Fruit fly (Drosophila melanogaster) whole organism, embryonic: ENCODE results near the gene Mon1.

Source experiments
- Aef1 ChIP-seq: fragments of 200-800 bp; sonication (Bioruptor generic); IDR thresholded peaks from 3 replicates; pipeline ENCODE4 v1.3.6; 2022; ENCODE audit warnings: missing biosample characterization, missing genetic modification characterization
- BtbVII ChIP-seq: fragments of 200-800 bp; sonication (Bioruptor generic); optimal IDR thresholded peaks from 3 replicates; lab custom pipeline; 2017; ENCODE audit warnings: missing biosample characterization, mild to moderate bottlenecking, missing genetic modification characterization
- CG10462 ChIP-seq: fragments of 200-800 bp; sonication (Bioruptor generic); optimal IDR thresholded peaks from 2 replicates; lab custom pipeline; 2016; ENCODE audit warnings: missing biosample characterization, missing genetic modification characterization
- CG11093 ChIP-seq: fragments of 200-800 bp; sonication (Bioruptor generic); IDR thresholded peaks from 3 replicates; pipeline ENCODE4 v1.3.6; 2022; ENCODE audit warnings: missing biosample characterization, missing genetic modification characterization
- CG11456 ChIP-seq: fragments of 200-800 bp; sonication (Bioruptor generic); IDR thresholded peaks from 3 replicates; pipeline ENCODE4 v1.3.6; 2022; ENCODE audit warnings: missing biosample characterization, missing genetic modification characterization
- CG12155 ChIP-seq: fragments of 200-800 bp; sonication (Bioruptor generic); optimal IDR thresholded peaks from 3 replicates; lab custom pipeline; 2016; ENCODE audit warnings: missing biosample characterization, missing genetic modification characterization
- CG12219 ChIP-seq: fragments of 200-800 bp; sonication (Bioruptor generic); optimal IDR thresholded peaks from 3 replicates; lab custom pipeline; 2018; ENCODE audit warnings: missing biosample characterization, mild to moderate bottlenecking, missing genetic modification characterization
- CG12769 ChIP-seq: fragments of 200-800 bp; sonication (Bioruptor generic); optimal IDR thresholded peaks from 2 replicates; lab custom pipeline; 2019; ENCODE audit warnings: missing biosample characterization, mild to moderate bottlenecking, missing genetic modification characterization, moderate library complexity
- CG14965 ChIP-seq: fragments of 200-800 bp; sonication (Bioruptor generic); optimal IDR thresholded peaks from 2 replicates; lab custom pipeline; 2016; ENCODE audit warnings: missing biosample characterization, missing genetic modification characterization, borderline replicate concordance
- CG1602 ChIP-seq: fragments of 200-800 bp; sonication (Bioruptor generic); optimal IDR thresholded peaks from 3 replicates; lab custom pipeline; 2016; ENCODE audit warnings: missing biosample characterization, missing genetic modification characterization
- CG16863 ChIP-seq: fragments of 200-800 bp; sonication (Bioruptor generic); optimal IDR thresholded peaks from 3 replicates; lab custom pipeline; 2016; ENCODE audit warnings: missing biosample characterization, missing genetic modification characterization
- CG17328 ChIP-seq: fragments of 200-800 bp; sonication (Bioruptor generic); IDR thresholded peaks from 2 replicates; pipeline ENCODE4 v1.3.6; 2022; ENCODE audit warnings: missing biosample characterization, missing genetic modification characterization
- CG17829 ChIP-seq: fragments of 200-800 bp; optimal IDR thresholded peaks from 2 replicates; lab custom pipeline; 2019; ENCODE audit warnings: missing biosample characterization, mild to moderate bottlenecking, missing genetic modification characterization, moderate library complexity
- CG18599 ChIP-seq: fragments of 200-800 bp; sonication (Bioruptor generic); optimal IDR thresholded peaks from 3 replicates; lab custom pipeline; 2017; ENCODE audit warnings: missing biosample characterization, missing genetic modification characterization, mild to moderate bottlenecking, moderate library complexity, missing genetic modification reagents
- CG2129 ChIP-seq: fragments of 200-800 bp; sonication (Bioruptor generic); IDR thresholded peaks from 2 replicates; pipeline ENCODE4 v1.3.6; 2022; ENCODE audit warnings: missing biosample characterization, missing genetic modification characterization; ENCODE audit not compliant: partially characterized antibody
- CG33557 ChIP-seq: fragments of 200-800 bp; sonication (Bioruptor generic); optimal IDR thresholded peaks from 2 replicates; lab custom pipeline; 2019; ENCODE audit warnings: missing biosample characterization, mild to moderate bottlenecking, missing genetic modification characterization, moderate library complexity
- CG3407 ChIP-seq: fragments of 200-800 bp; sonication (Bioruptor generic); optimal IDR thresholded peaks from 2 replicates; lab custom pipeline; 2018; ENCODE audit warnings: missing biosample characterization, mild to moderate bottlenecking, missing genetic modification characterization
- CG34376 ChIP-seq: fragments of 200-800 bp; sonication (Bioruptor generic); optimal IDR thresholded peaks from 2 replicates; lab custom pipeline; 2018; ENCODE audit warnings: missing biosample characterization, mild to moderate bottlenecking, missing genetic modification characterization
- CG3726 ChIP-seq: fragments of 200-800 bp; sonication (Bioruptor generic); IDR thresholded peaks from 3 replicates; pipeline ENCODE4, ENCODE4 v1.3.6; 2022; ENCODE audit warnings: missing biosample characterization, missing genetic modification characterization
- CG6272 ChIP-seq: fragments of 200-800 bp; sonication (Bioruptor generic); IDR thresholded peaks from 2 replicates; pipeline ENCODE4 v1.3.6; 2022; ENCODE audit warnings: missing biosample characterization, missing genetic modification characterization
- CG7786 ChIP-seq: fragments of 200-800 bp; sonication (Bioruptor generic); optimal IDR thresholded peaks from 2 replicates; lab custom pipeline; 2016; ENCODE audit warnings: missing biosample characterization, missing genetic modification characterization
- CG8089 ChIP-seq: fragments of 200-800 bp; sonication (Bioruptor generic); optimal IDR thresholded peaks from 3 replicates; lab custom pipeline; 2016; ENCODE audit warnings: missing biosample characterization, missing genetic modification characterization
- CG8290 ChIP-seq, 3 experiments: fragments of 200-800 bp; sonication (Bioruptor generic); optimal IDR thresholded peaks; 2 replicates each; lab custom pipeline; 2016 to 2019; ENCODE audit warnings: missing biosample characterization in 3 of 3, missing genetic modification characterization in 3 of 3, mild to moderate bottlenecking in 2 of 3, moderate library complexity in 1 of 3
- CkIIα-i1 ChIP-seq: fragments of 200-800 bp; sonication (Bioruptor generic); IDR thresholded peaks from 2 replicates; pipeline ENCODE4 v1.3.6; 2022; ENCODE audit warnings: missing biosample characterization, missing genetic modification characterization
- HHEX ChIP-seq: fragments of 200-800 bp; sonication (Bioruptor generic); optimal IDR thresholded peaks from 3 replicates; lab custom pipeline; 2017; ENCODE audit warnings: missing biosample characterization, mild to moderate bottlenecking, missing genetic modification characterization, missing genetic modification reagents
- HLH4C ChIP-seq: fragments of 200-800 bp; sonication (Bioruptor generic); IDR thresholded peaks from 3 replicates; pipeline ENCODE4 v1.3.6; 2022; ENCODE audit warnings: missing biosample characterization, missing genetic modification characterization; ENCODE audit not compliant: partially characterized antibody
- Hr3 ChIP-seq: fragments of 200-800 bp; sonication (Bioruptor generic); optimal IDR thresholded peaks from 3 replicates; lab custom pipeline; 2016; ENCODE audit warnings: missing biosample characterization, missing genetic modification characterization
- Hr51 ChIP-seq, 2 experiments: fragments of 200-800 bp; sonication (Bioruptor generic); optimal IDR thresholded peaks; 2 replicates in 1 of 2; 3 replicates in 1 of 2; lab custom pipeline; 2016 to 2018; ENCODE audit warnings: missing biosample characterization in 2 of 2, missing genetic modification characterization in 2 of 2, mild to moderate bottlenecking in 1 of 2, moderate library complexity in 1 of 2
- Jarid2 ChIP-seq: fragments of 200-800 bp; sonication (Bioruptor generic); optimal IDR thresholded peaks from 3 replicates; lab custom pipeline; 2017; ENCODE audit warnings: mild to moderate bottlenecking, missing biosample characterization, missing genetic modification reagents, missing genetic modification characterization
- Oaz ChIP-seq: fragments of 200-800 bp; sonication (Bioruptor generic); IDR thresholded peaks from 2 replicates; pipeline ENCODE4 v1.3.6; 2022; ENCODE audit warnings: missing biosample characterization, missing genetic modification characterization
- Poxn ChIP-seq: fragments of 200-800 bp; sonication (Bioruptor generic); IDR thresholded peaks from 2 replicates; pipeline ENCODE4 v1.3.6; 2022; ENCODE audit warnings: missing biosample characterization, missing genetic modification characterization
- Side ChIP-seq: fragments of 200-800 bp; sonication (Bioruptor generic); optimal IDR thresholded peaks from 2 replicates; lab custom pipeline; 2016; ENCODE audit warnings: missing biosample characterization, missing genetic modification characterization
- YL-1 ChIP-seq: fragments of 200-800 bp; sonication (Bioruptor generic); optimal IDR thresholded peaks from 3 replicates; lab custom pipeline; 2017; ENCODE audit warnings: missing biosample characterization, mild to moderate bottlenecking, missing genetic modification characterization
- bsh ChIP-seq, 2 experiments: fragments of 200-800 bp; sonication (Bioruptor generic); optimal IDR thresholded peaks; 2 replicates each; lab custom pipeline; 2017 to 2018; ENCODE audit warnings: mild to moderate bottlenecking in 2 of 2, missing biosample characterization in 2 of 2, missing genetic modification characterization in 2 of 2, moderate library complexity in 1 of 2
- cad ChIP-seq: fragments of >200 bp; optimal IDR thresholded peaks from 2 replicates; lab custom pipeline; 2017; ENCODE audit warnings: missing biosample characterization, missing genetic modification characterization
- cg ChIP-seq: fragments of 200-800 bp; sonication (Bioruptor generic); optimal IDR thresholded peaks from 3 replicates; lab custom pipeline; 2019; ENCODE audit warnings: missing biosample characterization, mild to moderate bottlenecking, missing genetic modification characterization, moderate library complexity
- chn ChIP-seq: fragments of 200-800 bp; sonication (Bioruptor generic); optimal IDR thresholded peaks from 2 replicates; lab custom pipeline; 2016; ENCODE audit warnings: missing biosample characterization, missing genetic modification characterization
- crp ChIP-seq, 2 experiments: fragments of 200-800 bp; sonication (Bioruptor generic); optimal IDR thresholded peaks; 2 replicates in 1 of 2; 3 replicates in 1 of 2; lab custom pipeline; 2017; ENCODE audit warnings: missing biosample characterization in 2 of 2, missing genetic modification characterization in 2 of 2, mild to moderate bottlenecking in 1 of 2, moderate library complexity in 1 of 2
- danr ChIP-seq: fragments of 200-800 bp; sonication (Bioruptor generic); IDR thresholded peaks from 2 replicates; pipeline ENCODE4 v1.3.6; 2022; ENCODE audit warnings: missing biosample characterization, missing genetic modification characterization
- dmrt99B ChIP-seq: fragments of 200-800 bp; sonication (Bioruptor generic); optimal IDR thresholded peaks from 2 replicates; lab custom pipeline; 2018; ENCODE audit warnings: missing biosample characterization, mild to moderate bottlenecking, missing genetic modification characterization, moderate library complexity
- ems ChIP-seq: fragments of 200-800 bp; sonication (Bioruptor generic); optimal IDR thresholded peaks from 3 replicates; lab custom pipeline; 2016; ENCODE audit warnings: missing biosample characterization, missing genetic modification characterization
- esg ChIP-seq: fragments of 200-800 bp; sonication (Bioruptor generic); conservative IDR thresholded peaks from 2 replicates; pipeline ENCODE4 v1.3.6; 2022; ENCODE audit warnings: missing biosample characterization, missing genetic modification characterization
- ftz-f1 ChIP-seq: fragments of 200-800 bp; sonication (Bioruptor generic); optimal IDR thresholded peaks from 2 replicates; lab custom pipeline; 2016; ENCODE audit warnings: missing biosample characterization, missing genetic modification characterization
- ind ChIP-seq: fragments of 200-800 bp; sonication (Bioruptor generic); optimal IDR thresholded peaks from 3 replicates; lab custom pipeline; 2016; ENCODE audit warnings: missing biosample characterization, missing genetic modification characterization
- lilli ChIP-seq: fragments of 200-800 bp; sonication (Bioruptor generic); optimal IDR thresholded peaks from 3 replicates; lab custom pipeline; 2016; ENCODE audit warnings: missing biosample characterization, missing genetic modification characterization
- p53 ChIP-seq: fragments of 200-800 bp; sonication (Bioruptor generic); optimal IDR thresholded peaks from 2 replicates; lab custom pipeline; 2016; ENCODE audit warnings: missing biosample characterization, missing genetic modification characterization
- pb ChIP-seq: fragments of 200-800 bp; sonication (Bioruptor generic); optimal IDR thresholded peaks from 3 replicates; lab custom pipeline; 2016; ENCODE audit warnings: missing biosample characterization, missing genetic modification characterization
- trh ChIP-seq: fragments of 200-800 bp; sonication (Bioruptor generic); optimal IDR thresholded peaks from 2 replicates; lab custom pipeline; 2016; ENCODE audit warnings: missing biosample characterization, missing genetic modification characterization
- wdn ChIP-seq: fragments of 200-800 bp; sonication (Bioruptor generic); IDR thresholded peaks from 2 replicates; pipeline ENCODE4 v1.3.6; 2022; ENCODE audit warnings: missing biosample characterization, missing genetic modification characterization
- zen ChIP-seq: fragments of 200-800 bp; sonication (Bioruptor generic); optimal IDR thresholded peaks from 3 replicates; lab custom pipeline; 2018; ENCODE audit warnings: missing biosample characterization, mild to moderate bottlenecking, missing genetic modification characterization, moderate library complexity
- zfh1 ChIP-seq: fragments of 200-800 bp; sonication (Bioruptor generic); IDR thresholded peaks from 3 replicates; pipeline ENCODE4 v1.3.6; 2022; ENCODE audit warnings: missing biosample characterization, missing genetic modification characterization

Gene Mon1

dm6 chr2L:4861503-4861902 lies 11.1 kb downstream of the Mon1 start (continued):
- TF ChIP-seq wdn (GFP tag; lab: Robert Waterston, UW) (no peak), CG12219 (GFP tag; lab: Kevin White, UChicago) (no peak), Aef1 (GFP tag; lab: Robert Waterston, UW) (peak; percentile 38; the same call in 1 of the 3 replicates), CG33557 (GFP tag; lab: Kevin White, UChicago) (no peak), HLH4C (GFP tag; lab: Robert Waterston, UW) (no peak), bsh (GFP tag; optimal IDR thresholded peaks at IDR 0.05; lab: Kevin White, UChicago) (peak in 1 of 2 experiments; percentile 12), CG7786 (GFP tag; lab: Kevin White, UChicago) (no peak), CG34376 (GFP tag; lab: Kevin White, UChicago) (no peak), CG17328 (GFP tag; lab: Robert Waterston, UW) (no peak), ems (no peak), cad (GFP tag; lab: Kevin White, UChicago) (no peak), Hr3 (GFP tag; lab: Kevin White, UChicago) (no peak), Poxn (no peak), cg (GFP tag; lab: Kevin White, UChicago) (no peak), CG3726 (GFP tag; lab: Robert Waterston, UW) (no peak), CG1602 (GFP tag; lab: Kevin White, UChicago) (no peak), CG14965 (GFP tag; lab: Kevin White, UChicago) (no peak), CG6272 (GFP tag; lab: Robert Waterston, UW) (peak; percentile 50; the same call in 1 of the 2 replicates), BtbVII (GFP tag; lab: Kevin White, UChicago) (peak; percentile 15), crp (GFP tag; optimal IDR thresholded peaks at IDR 0.05; lab: Kevin White, UChicago) (no peak), chn (GFP tag; lab: Kevin White, UChicago) (no peak), p53 (GFP tag; lab: Kevin White, UChicago) (no peak), CG17829 (tag; lab: Kevin White, UChicago) (no peak), CG11093 (GFP tag; lab: Robert Waterston, UW) (peak; percentile 36; the same call in 1 of the 3 replicates), zfh1 (GFP tag; lab: Robert Waterston, UW) (no peak), lilli (GFP tag; lab: Kevin White, UChicago) (peak; percentile 48), Hr51 (GFP tag; optimal IDR thresholded peaks at IDR 0.05; lab: Kevin White, UChicago) (peak in 1 of 2 experiments; percentile 10), CG18599 (GFP tag; lab: Kevin White, UChicago) (peak; percentile 78), CG8290 (GFP tag; optimal IDR thresholded peaks at IDR 0.05; lab: Kevin White, UChicago) (no peak), CG8290 (tag; optimal IDR thresholded peaks at IDR 0.05; lab: Kevin White, UChicago) (no peak), YL-1 (GFP tag; lab: Kevin White, UChicago) (no peak), CG12155 (GFP tag; lab: Kevin White, UChicago) (no peak), esg (GFP tag; lab: Robert Waterston, UW) (peak; percentile 61), CG11456 (GFP tag; lab: Robert Waterston, UW) (no peak), CG2129 (GFP tag; lab: Robert Waterston, UW) (no peak), Jarid2 (no peak), CG16863 (GFP tag; lab: Kevin White, UChicago) (no peak), CkIIα-i1 (GFP tag; lab: Robert Waterston, UW) (no peak), ind (GFP tag; lab: Kevin White, UChicago) (peak; percentile 54), HHEX (peak; percentile 7), Oaz (GFP tag; lab: Robert Waterston, UW) (no peak), CG3407 (GFP tag; lab: Kevin White, UChicago) (no peak), ftz-f1 (GFP tag; lab: Kevin White, UChicago) (no peak), zen (tag; lab: Kevin White, UChicago) (no peak), dmrt99B (tag; lab: Kevin White, UChicago) (peak; percentile 65), trh (GFP tag; lab: Kevin White, UChicago) (no peak), CG10462 (GFP tag; lab: Kevin White, UChicago) (no peak), pb (GFP tag; lab: Kevin White, UChicago) (no peak), CG8089 (no peak), CG12769 (tag; lab: Kevin White, UChicago) (no peak), danr (GFP tag; lab: Robert Waterston, UW) (no peak), Side (GFP tag; lab: Kevin White, UChicago) (no peak)
